Worm (Caenorhabditis elegans) whole organism, L1 larva: Measurements from ENCODE around the gene clc-28.

ENCODE experiments used
- lin-39 ChIP-seq: fragments of 150-350 bp; optimal IDR thresholded peaks from 2 replicates; lab custom pipeline; 2014; ENCODE audit warnings: missing biosample characterization, missing genetic modification reagents, missing genetic modification characterization
- lsy-2 ChIP-seq, 2 experiments: fragments of 150-350 bp; optimal IDR thresholded peaks; 2 replicates each; lab custom pipeline; 2014; ENCODE audit warnings: missing biosample characterization in 2 of 2, missing genetic modification characterization in 2 of 2
- nhr-12 ChIP-seq: sonication (generic microtip); optimal IDR thresholded peaks from 2 replicates; lab custom pipeline; 2017; ENCODE audit warnings: missing biosample characterization, missing genetic modification characterization
- unc-130 ChIP-seq: fragments of 150-350 bp; optimal IDR thresholded peaks from 2 replicates; lab custom pipeline; 2017; ENCODE audit warnings: missing biosample characterization, missing genetic modification characterization, inconsistent platforms

DNA sequence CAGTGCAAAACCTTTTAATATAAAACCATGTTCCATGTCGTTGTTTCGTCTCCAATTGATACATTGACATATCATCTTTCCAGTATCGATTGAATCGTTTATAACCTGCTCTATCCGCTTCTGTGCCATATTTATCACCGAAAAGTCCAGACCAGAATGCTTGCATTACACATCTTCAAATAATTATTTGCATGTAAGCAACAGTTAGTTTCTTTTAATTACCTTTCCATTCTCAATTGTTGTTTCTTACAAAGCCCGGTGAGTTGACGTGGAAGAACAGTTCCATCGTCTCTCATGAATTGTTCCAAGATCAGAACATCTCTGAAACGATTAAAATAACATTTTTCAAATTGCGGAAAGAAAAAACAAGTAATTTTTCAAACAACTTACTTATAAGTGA, 8.1 kb downstream of the clc-28 start, which contains the start of gene iglr-2:
- TF ChIP-seq lin-39 (no peak), nhr-12 (tag; lab: Kevin White, UChicago) (no peak), lsy-2 (tag; optimal IDR thresholded peaks at IDR 0.05; lab: Kevin White, UChicago) (no peak), unc-130 (no peak)
